Fruit fly (Drosophila melanogaster) whole organism, embryonic: ENCODE results near the gene Tim17a2.

ENCODE experiments used
- CG10274 ChIP-seq: fragments of 200-800 bp; sonication (Bioruptor generic); optimal IDR thresholded peaks from 3 replicates; lab custom pipeline; 2017; ENCODE audit warnings: missing biosample characterization, mild to moderate bottlenecking, missing genetic modification characterization
- CG11560 ChIP-seq: fragments of 200-800 bp; sonication (Bioruptor generic); IDR thresholded peaks from 3 replicates; pipeline ENCODE4 v1.3.6; 2022; ENCODE audit warnings: missing biosample characterization, missing genetic modification characterization
- CG13123 ChIP-seq: fragments of 200-800 bp; sonication (Bioruptor generic); optimal IDR thresholded peaks from 2 replicates; lab custom pipeline; 2016; ENCODE audit warnings: missing biosample characterization, missing genetic modification characterization
- CG13624 ChIP-seq: fragments of 200-800 bp; sonication (Bioruptor generic); optimal IDR thresholded peaks from 2 replicates; lab custom pipeline; 2016; ENCODE audit warnings: missing biosample characterization, missing genetic modification characterization
- CG15269 ChIP-seq: fragments of 200-800 bp; sonication (Bioruptor generic); optimal IDR thresholded peaks from 2 replicates; lab custom pipeline; 2018; ENCODE audit warnings: missing biosample characterization, mild to moderate bottlenecking, missing genetic modification characterization, moderate library complexity
- CG17361 ChIP-seq: fragments of 200-800 bp; sonication (Bioruptor generic); IDR thresholded peaks from 3 replicates; pipeline ENCODE4 v1.3.6; 2022; ENCODE audit warnings: missing biosample characterization, missing genetic modification characterization
- CG18011 ChIP-seq: fragments of 200-800 bp; sonication (Bioruptor generic); optimal IDR thresholded peaks from 2 replicates; lab custom pipeline; 2017; ENCODE audit warnings: missing biosample characterization, missing genetic modification characterization, mild to moderate bottlenecking, moderate library complexity, missing genotype
- CG18764 ChIP-seq: fragments of 200-800 bp; sonication (Bioruptor generic); optimal IDR thresholded peaks from 3 replicates; lab custom pipeline; 2016; ENCODE audit warnings: missing biosample characterization, missing genetic modification characterization
- CG32767 ChIP-seq: fragments of 200-800 bp; sonication (Bioruptor generic); IDR thresholded peaks from 2 replicates; pipeline ENCODE4 v1.3.6; 2022; ENCODE audit warnings: missing biosample characterization, missing genetic modification characterization
- CG3838 ChIP-seq: fragments of 200-800 bp; sonication (Bioruptor generic); optimal IDR thresholded peaks from 3 replicates; lab custom pipeline; 2016; ENCODE audit warnings: missing biosample characterization, missing genetic modification characterization
- CG42726 ChIP-seq: fragments of 200-800 bp; sonication (Bioruptor generic); IDR thresholded peaks from 2 replicates; pipeline ENCODE4 v1.3.6; 2022; ENCODE audit warnings: missing biosample characterization, missing genetic modification characterization; ENCODE audit not compliant: partially characterized antibody
- CG4617 ChIP-seq: fragments of 200-800 bp; sonication (Bioruptor generic); optimal IDR thresholded peaks from 3 replicates; lab custom pipeline; 2016; ENCODE audit warnings: missing biosample characterization, missing genetic modification characterization, borderline replicate concordance
- CG4854 ChIP-seq: fragments of 200-800 bp; sonication (Bioruptor generic); optimal IDR thresholded peaks from 2 replicates; lab custom pipeline; 2016; ENCODE audit warnings: missing biosample characterization, missing genetic modification characterization, inconsistent platforms
- CG6765 ChIP-seq: fragments of 200-800 bp; sonication (Bioruptor generic); optimal IDR thresholded peaks from 3 replicates; lab custom pipeline; 2017; ENCODE audit warnings: missing biosample characterization, mild to moderate bottlenecking, missing genetic modification characterization
- CG7357 ChIP-seq: fragments of 200-800 bp; sonication (Bioruptor generic); IDR thresholded peaks from 3 replicates; pipeline ENCODE4 v1.3.6; 2022; ENCODE audit warnings: missing biosample characterization, missing genetic modification characterization
- CG7372 ChIP-seq: fragments of 200-800 bp; sonication (Bioruptor generic); IDR thresholded peaks from 2 replicates; pipeline ENCODE4 v1.3.6; 2022; ENCODE audit warnings: missing biosample characterization, missing genetic modification characterization
- CG7839 ChIP-seq: fragments of 200-800 bp; sonication (Bioruptor generic); optimal IDR thresholded peaks from 3 replicates; lab custom pipeline; 2018; ENCODE audit warnings: missing biosample characterization, mild to moderate bottlenecking, missing genetic modification characterization, moderate library complexity
- CG8388 ChIP-seq: fragments of 200-800 bp; sonication (Bioruptor generic); optimal IDR thresholded peaks from 2 replicates; lab custom pipeline; 2019; ENCODE audit warnings: missing biosample characterization, mild to moderate bottlenecking, missing genetic modification characterization, moderate library complexity
- Dip2 ChIP-seq: fragments of 200-800 bp; sonication (Bioruptor generic); IDR thresholded peaks from 2 replicates; pipeline ENCODE4 v1.3.6; 2022; ENCODE audit warnings: missing biosample characterization, missing genetic modification characterization
- ERR ChIP-seq: fragments of 200-800 bp; sonication (Bioruptor generic); optimal IDR thresholded peaks from 2 replicates; lab custom pipeline; 2016; ENCODE audit warnings: missing biosample characterization, missing genetic modification characterization
- Elba2 ChIP-seq: fragments of 200-800 bp; sonication (Bioruptor generic); optimal IDR thresholded peaks from 3 replicates; lab custom pipeline; 2016; ENCODE audit warnings: missing biosample characterization, missing genetic modification characterization
- Ets97D ChIP-seq: fragments of 200-800 bp; sonication (Bioruptor generic); optimal IDR thresholded peaks from 3 replicates; lab custom pipeline; 2016; ENCODE audit warnings: missing biosample characterization, missing genetic modification characterization
- Gsc ChIP-seq: fragments of 200-800 bp; sonication (Bioruptor generic); IDR thresholded peaks from 2 replicates; pipeline ENCODE4 v1.3.6; 2022; ENCODE audit warnings: missing biosample characterization, missing genetic modification characterization
- Hand ChIP-seq: fragments of 200-800 bp; sonication (Bioruptor generic); optimal IDR thresholded peaks from 2 replicates; lab custom pipeline; 2017; ENCODE audit warnings: mild to moderate bottlenecking, missing biosample characterization, missing genetic modification reagents, missing genetic modification characterization
- HmgD ChIP-seq: fragments of 200-800 bp; sonication (Bioruptor generic); optimal IDR thresholded peaks from 3 replicates; lab custom pipeline; 2016; ENCODE audit warnings: missing biosample characterization, missing genetic modification characterization
- HmgZ ChIP-seq: fragments of 200-800 bp; sonication (Bioruptor generic); optimal IDR thresholded peaks from 2 replicates; lab custom pipeline; 2018; ENCODE audit warnings: missing biosample characterization, mild to moderate bottlenecking, missing genetic modification characterization
- Hsf ChIP-seq: fragments of 200-800 bp; sonication (Bioruptor generic); optimal IDR thresholded peaks from 3 replicates; lab custom pipeline; 2016; ENCODE audit warnings: missing biosample characterization, missing genetic modification characterization
- Lpt ChIP-seq: fragments of >200 bp; optimal IDR thresholded peaks from 2 replicates; lab custom pipeline; 2018; ENCODE audit warnings: missing biosample characterization, missing genetic modification characterization
- Oli ChIP-seq: fragments of 200-800 bp; sonication (Bioruptor generic); optimal IDR thresholded peaks from 2 replicates; lab custom pipeline; 2018; ENCODE audit warnings: missing biosample characterization, mild to moderate bottlenecking, missing genetic modification characterization, moderate library complexity
- Opbp ChIP-seq: fragments of 200-800 bp; sonication (Bioruptor generic); IDR thresholded peaks from 3 replicates; pipeline ENCODE4 v1.3.6; 2022; ENCODE audit warnings: missing biosample characterization, missing genetic modification characterization; ENCODE audit not compliant: partially characterized antibody
- Sin3A ChIP-seq: fragments of >200 bp; optimal IDR thresholded peaks from 2 replicates; lab custom pipeline; 2018
- aop ChIP-seq: fragments of 200-800 bp; sonication (Bioruptor generic); IDR thresholded peaks from 2 replicates; pipeline ENCODE4 v1.3.6; 2022; ENCODE audit warnings: missing biosample characterization, missing genetic modification characterization
- btn ChIP-seq: fragments of 200-800 bp; sonication (Bioruptor generic); optimal IDR thresholded peaks from 2 replicates; lab custom pipeline; 2016; ENCODE audit warnings: missing biosample characterization, missing genetic modification characterization
- fru ChIP-seq: fragments of >200 bp; optimal IDR thresholded peaks from 2 replicates; lab custom pipeline; 2017
- gcm2 ChIP-seq: fragments of 200-800 bp; sonication (Bioruptor generic); optimal IDR thresholded peaks from 2 replicates; lab custom pipeline; 2016; ENCODE audit warnings: missing biosample characterization, missing genetic modification characterization
- her ChIP-seq: fragments of 200-800 bp; sonication (Bioruptor generic); optimal IDR thresholded peaks from 2 replicates; lab custom pipeline; 2016; ENCODE audit warnings: missing biosample characterization, missing genetic modification characterization
- ind ChIP-seq: fragments of 200-800 bp; sonication (Bioruptor generic); optimal IDR thresholded peaks from 3 replicates; lab custom pipeline; 2016; ENCODE audit warnings: missing biosample characterization, missing genetic modification characterization
- jumu ChIP-seq: fragments of 200-800 bp; sonication (Bioruptor generic); optimal IDR thresholded peaks from 3 replicates; lab custom pipeline; 2016; ENCODE audit warnings: missing biosample characterization, missing genetic modification characterization
- kah ChIP-seq: fragments of 200-800 bp; sonication (Bioruptor generic); optimal IDR thresholded peaks from 2 replicates; lab custom pipeline; 2018; ENCODE audit warnings: missing biosample characterization, mild to moderate bottlenecking, missing genetic modification characterization
- klu ChIP-seq: fragments of 200-800 bp; sonication (Bioruptor generic); IDR thresholded peaks from 2 replicates; pipeline ENCODE4 v1.3.6; 2022; ENCODE audit warnings: missing biosample characterization, missing genetic modification characterization
- lab ChIP-seq: fragments of 200-800 bp; sonication (Bioruptor generic); optimal IDR thresholded peaks from 3 replicates; lab custom pipeline; 2017; ENCODE audit warnings: missing biosample characterization, missing genetic modification characterization, mild to moderate bottlenecking, moderate library complexity, missing genetic modification reagents
- onecut ChIP-seq: fragments of 200-800 bp; sonication (Bioruptor generic); IDR thresholded peaks from 2 replicates; pipeline ENCODE4 v1.3.6; 2022; ENCODE audit warnings: missing biosample characterization, missing genetic modification characterization
- org-1 ChIP-seq: fragments of 200-800 bp; sonication (Bioruptor generic); optimal IDR thresholded peaks from 2 replicates; lab custom pipeline; 2017; ENCODE audit warnings: missing biosample characterization, missing genetic modification characterization
- otp ChIP-seq: fragments of 200-800 bp; sonication (Bioruptor generic); IDR thresholded peaks from 3 replicates; pipeline ENCODE4, ENCODE4 v1.3.6; 2022; ENCODE audit warnings: missing biosample characterization, missing genetic modification characterization
- row ChIP-seq: fragments of 200-800 bp; sonication (Bioruptor generic); IDR thresholded peaks from 3 replicates; pipeline ENCODE4 v1.3.6; 2022; ENCODE audit warnings: missing biosample characterization, missing genetic modification characterization
- schlank ChIP-seq: fragments of 200-800 bp; sonication (Bioruptor generic); optimal IDR thresholded peaks from 2 replicates; lab custom pipeline; 2018; ENCODE audit warnings: missing biosample characterization, mild to moderate bottlenecking, missing genetic modification characterization
- sd ChIP-seq: fragments of 200-800 bp; sonication (Bioruptor generic); optimal IDR thresholded peaks from 3 replicates; lab custom pipeline; 2018; ENCODE audit warnings: missing biosample characterization, mild to moderate bottlenecking, missing genetic modification characterization, moderate library complexity
- so ChIP-seq: fragments of 200-800 bp; sonication (Bioruptor generic); IDR thresholded peaks from 3 replicates; pipeline ENCODE4 v1.3.6; 2022; ENCODE audit warnings: missing biosample characterization, missing genetic modification characterization
- tap ChIP-seq: fragments of 200-800 bp; optimal IDR thresholded peaks from 3 replicates; lab custom pipeline; 2019; ENCODE audit warnings: missing biosample characterization, mild to moderate bottlenecking, missing genetic modification characterization, moderate library complexity
- tna ChIP-seq: fragments of 200-800 bp; sonication (Bioruptor generic); IDR thresholded peaks from 2 replicates; pipeline ENCODE4 v1.3.6; 2022; ENCODE audit warnings: missing biosample characterization, missing genetic modification characterization; ENCODE audit not compliant: partially characterized antibody

Gene Tim17a2

dm6 chr3R:5298599-5299307, 36.3 kb upstream of the Tim17a2 start (continued):
- TF ChIP-seq Oli (tag; lab: Kevin White, UChicago) (no peak), CG7357 (0 out of 3 replicates have a peak, but pooled peaks have one; percentile 6), Gsc (GFP tag; lab: Robert Waterston, UW) (no peak), otp (GFP tag; lab: Robert Waterston, UW) (peak; percentile 65; the same call in 1 of the 3 replicates), CG7372 (GFP tag; lab: Robert Waterston, UW) (peak; percentile 32; the same call in 1 of the 2 replicates), Opbp (GFP tag; lab: Robert Waterston, UW) (peak; percentile 65; the same call in 1 of the 3 replicates), CG32767 (no peak), tap (tag; lab: Kevin White, UChicago) (no peak), sd (tag; lab: Kevin White, UChicago) (peak; percentile 28), schlank (tag; lab: Kevin White, UChicago) (no peak), onecut (GFP tag; lab: Robert Waterston, UW) (peak; percentile 61; the same call in 1 of the 2 replicates), HmgD (GFP tag; lab: Kevin White, UChicago) (peak; percentile 76), gcm2 (no peak), CG8388 (peak; percentile 2), lab (GFP tag; lab: Kevin White, UChicago) (peak; percentile 52), tna (no peak), row (GFP tag; lab: Robert Waterston, UW) (peak; percentile 57), Dip2 (GFP tag; lab: Robert Waterston, UW) (no peak), her (GFP tag; lab: Kevin White, UChicago) (no peak), HmgZ (tag; lab: Kevin White, UChicago) (peak; percentile 70), CG13624 (peak; percentile 56), klu (0 out of 2 replicates have a peak, but pooled peaks have one; percentile 9), Lpt (GFP tag; lab: Kevin White, UChicago) (no peak), fru (lab: Kevin White, UChicago) (no peak), CG4617 (GFP tag; lab: Kevin White, UChicago) (peak; percentile 24), jumu (peak; percentile 43), Hand (GFP tag; lab: Kevin White, UChicago) (no peak), org-1 (no peak), CG7839 (tag; lab: Kevin White, UChicago) (peak; percentile 56), so (no peak), CG6765 (GFP tag; lab: Kevin White, UChicago) (peak; percentile 5), CG3838 (GFP tag; lab: Kevin White, UChicago) (no peak), Elba2 (GFP tag; lab: Kevin White, UChicago) (peak; percentile 49), CG42726 (peak; percentile 92), aop (GFP tag; lab: Robert Waterston, UW) (no peak), ind (peak; percentile 56), Hsf (GFP tag; lab: Kevin White, UChicago) (peak; percentile 79), CG15269 (tag; lab: Kevin White, UChicago) (peak; percentile 49), Ets97D (GFP tag; lab: Kevin White, UChicago) (peak; percentile 28), Sin3A (lab: Kevin White, UChicago) (no peak), CG11560 (peak; percentile 45; the same call in 1 of the 3 replicates), CG10274 (GFP tag; lab: Kevin White, UChicago) (no peak), kah (GFP tag; lab: Kevin White, UChicago) (no peak), CG17361 (GFP tag; lab: Robert Waterston, UW) (peak; percentile 56; the same call in 2 of the 3 replicates), CG18764 (peak; percentile 40), btn (no peak), CG13123 (GFP tag; lab: Kevin White, UChicago) (peak; percentile 39), ERR (peak; percentile 19), CG18011 (GFP tag; lab: Kevin White, UChicago) (no peak), CG4854 (GFP tag; lab: Kevin White, UChicago) (peak; percentile 24)
